Worm (Caenorhabditis elegans): ENCODE results near the gene C48B4.13.

DNA sequence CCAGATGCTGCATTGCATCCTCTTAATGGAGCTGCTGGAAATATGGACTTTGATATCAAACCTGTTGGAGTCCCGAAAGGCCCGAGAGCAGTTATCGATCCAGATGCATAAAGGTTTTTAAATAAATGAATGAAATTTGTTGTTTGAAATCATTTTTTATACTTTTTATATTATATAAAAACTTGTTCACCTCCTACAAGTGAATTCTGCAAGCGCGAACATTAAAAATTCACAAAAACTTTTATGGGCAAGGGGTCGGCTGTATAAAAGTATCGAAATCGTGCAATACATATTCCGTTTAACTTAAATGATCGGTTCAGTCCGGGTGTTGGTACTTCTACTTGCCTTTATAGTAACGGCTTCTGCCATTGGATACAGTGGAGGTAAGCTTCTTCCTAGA lies 29.6 kb downstream of the C48B4.13 start, which contains the start of gene F58A4.1:
- TF ChIP-seq cog-1 (tag; optimal IDR thresholded peaks at IDR 0.05) (no peak), T22C8.4 (GFP tag; IDR thresholded peaks at IDR 0.05) (no peak), tab-1 (GFP tag; IDR thresholded peaks at IDR 0.05) (no peak), flt-1 (GFP tag; IDR thresholded peaks at IDR 0.05) (no peak), med-1 (GFP tag; optimal IDR thresholded peaks at IDR 0.05; ENCODE audit: insufficient read depth) (no peak)
